Fruit fly (Drosophila melanogaster): ENCODE measurements around the gene CG5068.

dm6 chr3L:9002527-9002926 lies 16.0 kb downstream of the CG5068 start:
- TF ChIP-seq CG8478 (optimal IDR thresholded peaks at IDR 0.05) (no peak), CTCF (optimal IDR thresholded peaks at IDR 0.05) (no peak)
